Worm (Caenorhabditis elegans) whole organism, L4/young adult: ENCODE data around the gene C49C8.6.
A peak's percentile ranks its signal among the peaks of the same experiment; 100 is the strongest.

ENCODE experiments used
- W03F9.2 ChIP-seq: fragments of 150-350 bp; optimal IDR thresholded peaks from 2 replicates; lab custom pipeline; 2014; ENCODE audit warnings: missing biosample characterization, missing genetic modification characterization
- dao-5 ChIP-seq: sonication (generic microtip); optimal IDR thresholded peaks from 2 replicates; lab custom pipeline; 2016; ENCODE audit warnings: missing genotype, missing genetic modification characterization, moderate library complexity, missing compliant biosample characterization
- him-1 ChIP-seq: sonication (generic microtip); optimal IDR thresholded peaks from 2 replicates; lab custom pipeline; 2016; ENCODE audit warnings: missing genotype, missing genetic modification reagents, missing genetic modification characterization, missing compliant biosample characterization

C49C8.6 gene

DNA sequence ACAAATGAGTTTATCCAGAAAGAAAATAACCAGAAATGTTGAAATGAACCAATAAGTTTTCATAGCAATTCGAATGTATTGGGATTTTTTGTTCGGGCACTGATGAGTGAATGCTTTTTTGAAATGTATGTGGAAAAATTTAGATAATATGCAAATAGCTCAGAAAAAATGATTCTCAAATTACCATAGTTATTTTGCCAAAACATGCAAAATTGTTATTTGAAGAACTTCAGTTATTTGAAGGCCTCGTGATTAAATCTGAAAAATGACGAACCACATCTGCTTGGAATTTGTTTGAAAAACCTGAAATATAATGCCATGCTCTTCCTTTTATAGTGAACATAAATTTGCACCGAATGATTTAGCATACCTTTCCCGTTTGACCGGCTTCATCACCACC lies at the start of gene C49C8.6:
TSS of gene C49C8.6 (minus strand) at position 101 of the 400 bp plus-strand sequence.
- TF ChIP-seq W03F9.2 (tag; lab: Kevin White, UChicago) (no peak), him-1 (tag; lab: Kevin White, UChicago) (no peak), dao-5 (tag; lab: Kevin White, UChicago) (no peak)

DNA sequence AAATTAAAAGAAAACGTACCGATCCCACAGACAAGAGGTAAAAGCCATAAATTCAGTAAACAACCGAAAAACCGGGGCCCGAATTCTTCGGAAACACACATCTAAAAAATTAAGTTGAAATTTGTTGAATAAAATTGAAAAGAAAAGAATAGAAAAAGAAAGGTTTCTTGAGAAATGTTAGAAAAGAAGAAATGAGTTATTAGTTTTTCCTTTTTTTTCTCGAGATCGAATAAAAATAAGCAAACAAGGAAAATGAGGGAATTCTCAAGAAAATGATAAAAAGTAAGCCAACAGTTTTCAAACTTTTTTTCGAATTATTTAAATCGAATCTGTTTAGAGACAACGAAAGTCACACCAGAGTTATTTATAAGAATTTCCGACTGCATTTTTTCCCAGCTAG lies 47.5 kb upstream of the C49C8.6 start, which contains the start of gene H23L24.4:
TSS of gene H23L24.4 (minus strand) at position 101 of the 400 bp plus-strand sequence.
- no peak for TF ChIP-seq him-1 (tag; lab: Kevin White, UChicago)
- TF ChIP-seq dao-5 (tag; lab: Kevin White, UChicago), result no peak
- TF ChIP-seq W03F9.2 (tag; lab: Kevin White, UChicago), result no peak

DNA sequence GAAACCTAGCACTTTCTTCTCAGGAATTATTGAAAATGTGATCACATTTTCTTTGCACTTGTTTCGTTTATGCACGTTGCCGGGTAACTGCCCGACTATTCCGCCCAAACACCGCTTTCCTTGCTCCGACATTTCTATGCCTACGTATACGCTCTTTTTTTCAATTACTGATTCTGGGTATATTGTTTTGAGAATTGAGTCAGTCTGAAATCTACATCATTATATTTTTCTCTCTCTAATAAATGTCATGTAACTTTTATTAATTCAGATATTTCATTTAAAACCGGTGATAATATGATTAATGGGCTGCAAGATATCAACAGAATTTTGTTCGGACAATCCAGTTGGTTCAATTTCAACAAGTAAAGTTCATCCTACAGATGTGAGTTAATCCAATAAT lies 39.4 kb upstream of the C49C8.6 start, which contains the start of gene ttll-11:
TSS of gene ttll-11 (plus strand) at position 301 of the 400 bp plus-strand sequence.
- no peak for TF ChIP-seq him-1 (tag; lab: Kevin White, UChicago)
- no peak for TF ChIP-seq dao-5 (tag; lab: Kevin White, UChicago)
- no peak for TF ChIP-seq W03F9.2 (tag; lab: Kevin White, UChicago)

DNA sequence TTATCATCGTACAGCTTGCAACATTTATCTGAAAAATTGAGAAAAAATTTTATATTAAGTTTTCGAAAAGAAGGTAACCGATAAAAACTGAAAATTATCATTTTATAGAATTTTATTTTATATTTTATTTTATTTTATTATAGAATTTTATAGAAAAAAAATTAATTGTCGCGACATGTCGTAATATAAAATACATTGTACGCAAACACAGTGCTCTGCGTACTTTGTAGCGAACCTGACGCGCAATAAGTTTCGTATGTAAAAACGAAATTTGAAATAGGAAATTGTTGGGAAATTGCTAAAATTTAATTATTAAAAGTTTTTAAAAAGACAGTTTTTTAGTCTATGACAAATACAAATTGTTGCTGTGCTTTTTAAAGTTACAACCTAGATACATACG lies 33.5 kb upstream of the C49C8.6 start, which contains the start of the genes hst-1 and ints-6:
TSS of gene hst-1 (minus strand) at position 28 of the 400 bp plus-strand sequence.
TSS of gene ints-6 (plus strand) at position 260 of the 400 bp plus-strand sequence.
- TF ChIP-seq W03F9.2 (tag; lab: Kevin White, UChicago) (peak; percentile 65), him-1 (tag; lab: Kevin White, UChicago) (no peak)

DNA sequence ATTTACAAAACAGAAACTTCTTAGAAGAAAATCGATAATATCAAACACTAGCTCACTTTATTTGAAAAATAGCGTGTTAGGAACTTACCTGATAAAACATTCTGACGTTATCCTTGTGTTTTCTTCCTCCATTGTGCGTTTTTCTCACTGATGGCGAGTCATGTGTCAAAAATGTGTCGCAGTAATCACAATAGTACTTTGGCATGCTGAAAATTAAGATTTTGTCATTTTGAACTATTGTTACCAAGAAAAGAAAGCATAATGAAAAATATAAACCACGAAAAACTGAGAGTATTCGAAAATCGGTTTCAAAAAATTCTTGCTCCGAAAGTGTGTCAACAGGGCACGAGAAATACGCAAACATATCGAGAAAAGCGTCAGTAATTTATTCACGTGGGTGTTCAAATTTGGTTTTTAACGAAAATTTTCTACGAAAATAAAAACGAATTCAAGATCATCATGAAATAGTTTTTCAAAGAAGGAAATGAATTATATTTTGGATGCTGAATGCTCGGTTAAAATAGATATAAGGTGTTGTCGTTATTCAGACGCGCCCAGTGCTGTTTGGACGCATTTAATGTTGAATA lies 29.7 kb upstream of the C49C8.6 start, which contains the start of gene snrp-3:
TSS of gene snrp-3 (minus strand) at position 206 of the 587 bp plus-strand sequence.
- peak; percentile 85 for TF ChIP-seq W03F9.2 (tag; lab: Kevin White, UChicago)
- TF ChIP-seq dao-5 (tag; lab: Kevin White, UChicago), result no peak

DNA sequence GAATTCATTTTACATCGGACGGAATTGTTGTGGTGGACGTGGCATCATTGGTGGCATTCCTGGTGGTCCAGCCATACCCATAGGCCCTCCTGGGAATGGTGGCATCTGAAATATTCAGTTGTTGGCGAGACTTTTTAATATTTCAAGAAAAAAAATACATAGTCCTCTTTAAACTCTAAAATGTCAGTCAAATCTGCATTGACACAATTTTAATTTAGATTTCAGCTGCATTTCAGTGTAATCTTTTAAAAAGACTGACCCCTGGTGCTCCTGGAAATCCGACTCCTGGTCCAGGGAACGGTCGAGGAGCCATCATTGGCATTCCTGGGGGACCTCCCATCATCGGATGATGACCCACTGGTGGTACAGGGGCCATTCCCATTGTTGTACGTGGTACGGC lies 28.9 kb upstream of the C49C8.6 start:
- TF ChIP-seq him-1 (tag; lab: Kevin White, UChicago) (no peak), dao-5 (tag; lab: Kevin White, UChicago) (no peak), W03F9.2 (tag; lab: Kevin White, UChicago) (no peak)

DNA sequence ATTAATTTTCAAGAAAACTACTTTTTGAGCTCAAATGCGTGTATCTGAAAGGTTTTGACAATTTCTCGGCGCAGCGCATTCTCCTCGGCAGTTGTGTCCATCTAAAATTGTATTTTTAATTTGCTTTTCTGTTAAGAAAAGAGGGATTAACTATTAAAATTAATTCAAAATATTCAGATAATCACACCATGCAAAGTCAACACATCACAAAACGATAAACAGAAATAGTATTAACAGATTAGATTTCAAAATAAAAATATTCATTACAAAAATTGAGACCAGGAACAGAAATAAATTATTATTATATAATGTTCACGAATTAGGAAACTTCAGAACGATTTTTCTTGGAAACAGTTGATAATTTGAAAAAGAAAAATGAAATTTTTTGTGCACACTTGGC lies 28.5 kb upstream of the C49C8.6 start, which contains the start of gene pole-2:
TSS of gene pole-2 (minus strand) at position 101 of the 400 bp plus-strand sequence.
- TF ChIP-seq W03F9.2 (tag; lab: Kevin White, UChicago) (no peak), him-1 (tag; lab: Kevin White, UChicago) (no peak), dao-5 (tag; lab: Kevin White, UChicago) (no peak)

DNA sequence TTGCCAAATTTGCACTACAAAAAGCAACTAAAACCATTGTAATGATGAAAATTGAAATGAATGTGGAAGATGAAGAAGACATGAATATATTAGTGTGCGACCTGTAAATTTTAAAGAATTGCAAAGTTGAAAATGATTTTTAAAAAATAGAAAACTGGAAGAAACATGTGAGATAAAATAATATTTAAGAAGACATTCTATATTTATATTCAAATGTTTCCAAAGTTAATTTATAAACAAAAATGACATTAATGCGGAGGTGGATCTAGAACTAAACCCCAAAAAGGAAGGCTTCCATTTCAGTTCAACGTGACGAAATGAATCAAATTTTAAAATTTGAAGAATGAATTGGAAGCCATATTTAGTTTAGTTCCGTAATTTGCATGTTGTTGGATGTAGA lies 21.2 kb upstream of the C49C8.6 start, which contains the start of gene nlp-60:
TSS of gene nlp-60 (minus strand) at position 101 of the 400 bp plus-strand sequence.
- TF ChIP-seq W03F9.2 (tag; lab: Kevin White, UChicago) (no peak), him-1 (tag; lab: Kevin White, UChicago) (no peak), dao-5 (tag; lab: Kevin White, UChicago) (no peak)

DNA sequence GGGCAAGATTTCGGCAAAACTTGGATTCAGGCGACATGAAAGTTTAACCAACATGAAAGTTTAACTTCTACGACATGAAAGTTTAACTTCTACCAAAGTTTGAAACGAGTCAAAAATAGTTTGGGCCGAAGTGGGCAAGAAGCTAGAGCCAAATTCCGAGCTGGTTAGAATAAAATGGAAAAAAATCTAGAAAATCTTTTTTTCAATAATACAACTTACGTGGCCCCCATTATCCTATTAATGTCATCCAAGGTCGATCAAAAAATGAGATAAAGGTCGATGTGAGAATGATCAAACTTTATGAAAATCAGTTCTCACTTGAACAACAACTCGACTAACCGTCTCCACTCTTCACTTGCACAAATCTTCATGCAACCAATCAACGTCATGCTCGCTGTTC lies 19.3 kb upstream of the C49C8.6 start, which contains the start of gene F08B4.8:
TSS of gene F08B4.8 (plus strand) at position 301 of the 400 bp plus-strand sequence.
- no peak for TF ChIP-seq him-1 (tag; lab: Kevin White, UChicago)
- no peak for TF ChIP-seq dao-5 (tag; lab: Kevin White, UChicago)
- no peak for TF ChIP-seq W03F9.2 (tag; lab: Kevin White, UChicago)

DNA sequence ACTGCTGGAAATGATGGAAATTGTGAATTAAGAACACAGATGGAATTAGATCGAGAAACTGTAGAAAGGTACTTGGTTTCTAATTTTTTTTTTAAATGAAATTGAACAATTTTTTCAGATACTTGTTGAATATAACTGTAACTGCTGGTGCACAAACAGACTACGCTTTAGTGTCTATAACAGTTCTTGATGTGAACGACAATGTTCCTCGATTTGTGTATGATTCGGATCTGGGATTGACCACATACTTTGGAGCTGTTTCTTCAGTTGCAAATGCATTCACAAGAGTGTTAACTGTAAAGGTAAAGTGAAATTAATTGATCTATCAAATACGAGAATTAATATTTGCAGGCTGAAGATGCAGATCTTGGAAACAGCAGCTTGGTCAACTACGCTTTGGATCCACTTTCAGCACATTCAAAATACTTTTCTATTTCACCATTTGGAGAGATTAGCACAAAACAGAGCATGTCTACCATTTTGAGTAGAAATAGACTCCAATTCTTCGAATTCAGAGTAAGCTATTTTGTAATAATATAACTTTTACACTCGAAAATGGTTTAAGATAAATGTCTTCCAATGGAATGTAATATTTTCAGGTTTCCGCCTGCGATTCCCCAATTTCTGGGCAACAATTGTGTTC lies 15.8 kb upstream of the C49C8.6 start:
- TF ChIP-seq dao-5 (tag; lab: Kevin White, UChicago) (no peak), W03F9.2 (tag; lab: Kevin White, UChicago) (no peak), him-1 (tag; lab: Kevin White, UChicago) (no peak)

DNA sequence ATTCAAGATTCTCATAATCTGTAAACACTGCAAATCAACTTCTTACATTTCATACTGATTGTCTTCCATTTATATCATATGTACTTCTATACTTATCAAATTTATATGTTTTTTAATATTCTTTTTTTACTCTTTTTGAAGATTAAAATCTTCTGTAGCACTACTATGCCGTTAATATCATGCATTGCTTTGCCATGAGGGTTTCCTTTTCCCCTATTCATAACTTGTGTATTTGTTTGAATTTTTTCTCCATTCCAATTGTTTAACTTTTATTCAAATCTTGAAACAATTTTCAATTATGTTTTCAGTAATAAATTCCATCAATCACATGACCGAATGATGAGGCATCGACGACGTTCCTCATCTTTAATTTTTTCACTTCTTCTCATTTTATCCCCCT lies 10.6 kb upstream of the C49C8.6 start, which contains the start of gene cdh-5:
TSS of gene cdh-5 (plus strand) at position 301 of the 400 bp plus-strand sequence.
- no peak for TF ChIP-seq him-1 (tag; lab: Kevin White, UChicago)
- no peak for TF ChIP-seq dao-5 (tag; lab: Kevin White, UChicago)
- TF ChIP-seq W03F9.2 (tag; lab: Kevin White, UChicago), result no peak

DNA sequence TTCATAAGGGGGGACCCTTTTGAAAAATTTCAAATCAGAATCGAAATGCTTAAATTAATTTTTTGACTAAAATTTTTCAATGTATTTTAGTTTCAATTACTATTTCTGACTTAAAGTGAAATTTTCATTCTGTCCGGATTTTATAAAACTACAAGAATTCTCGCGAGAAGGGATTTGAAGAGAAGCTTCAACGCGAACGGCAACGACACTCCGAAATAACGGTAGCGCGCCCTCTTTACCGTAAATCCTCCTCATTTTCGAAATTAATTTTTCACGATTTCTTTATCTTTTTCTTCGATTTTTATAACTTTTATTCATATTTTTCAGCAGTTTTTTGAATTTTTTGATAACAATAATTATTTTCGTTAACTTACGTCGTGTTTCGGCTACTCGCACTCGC lies 7.8 kb upstream of the C49C8.6 start:
- TF ChIP-seq him-1 (tag; lab: Kevin White, UChicago) (no peak), dao-5 (tag; lab: Kevin White, UChicago) (no peak), W03F9.2 (tag; lab: Kevin White, UChicago) (no peak)

DNA sequence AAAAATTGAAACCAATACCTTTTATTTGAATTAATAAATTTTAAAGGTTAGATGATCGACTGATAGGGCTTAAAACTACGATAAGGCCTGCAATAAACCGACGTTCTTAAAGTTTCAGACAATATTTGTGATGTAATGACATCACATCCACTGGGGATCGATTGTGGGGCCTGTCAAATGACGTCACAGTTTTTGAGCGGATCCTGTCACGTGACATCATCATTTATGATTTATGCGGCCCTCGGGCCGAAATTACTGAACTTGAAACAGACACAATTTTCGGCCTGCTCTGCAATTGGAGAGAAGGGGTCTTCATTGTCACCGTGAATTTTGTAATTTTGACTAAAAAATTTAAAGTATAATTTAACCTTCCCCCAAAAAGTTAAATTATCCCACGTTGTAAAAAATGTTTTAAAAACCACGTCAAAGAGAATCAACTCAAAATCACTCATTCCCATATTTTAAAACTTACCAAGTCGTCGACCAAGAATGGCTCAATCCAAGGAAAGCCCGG lies 3.9 kb downstream of the C49C8.6 start, which contains the start of gene C49C8.1:
TSS of gene C49C8.1 (plus strand) at position 464 of the 514 bp plus-strand sequence.
- TF ChIP-seq W03F9.2 (tag; lab: Kevin White, UChicago) (no peak), him-1 (tag; lab: Kevin White, UChicago) (no peak), dao-5 (tag; lab: Kevin White, UChicago) (no peak)
